Worm (Caenorhabditis elegans): Measurements from ENCODE around the gene srt-39.

Gene srt-39

ce11 chrV:12512773-12513172, 28.1 kb downstream of the srt-39 start, which contains the start of the genes T28H10.2 and lgmn-1 (continued):
- no peak for TF ChIP-seq set-16 (GFP tag; IDR thresholded peaks at IDR 0.05)
- TF ChIP-seq egl-27 (tag; optimal IDR thresholded peaks at IDR 0.05): no peak
- TF ChIP-seq pqm-1 (tag; optimal IDR thresholded peaks at IDR 0.05): peak; percentile 94
- TF ChIP-seq nhr-77 (tag; optimal IDR thresholded peaks at IDR 0.05): peak; percentile 69
- no peak for TF ChIP-seq ceh-20 (GFP tag; IDR thresholded peaks at IDR 0.05)
- TF ChIP-seq ztf-7 (tag; optimal IDR thresholded peaks at IDR 0.05): no peak
- no peak for TF ChIP-seq Y105C5A.15 (GFP tag; IDR thresholded peaks at IDR 0.05)
- peak; percentile 17 for TF ChIP-seq nhr-48 (tag; optimal IDR thresholded peaks at IDR 0.05)
- TF ChIP-seq nhr-102 (tag; optimal IDR thresholded peaks at IDR 0.05): peak; percentile 11
- no peak for TF ChIP-seq jun-1 (tag; optimal IDR thresholded peaks at IDR 0.05)
- TF ChIP-seq lin-39 (tag; optimal IDR thresholded peaks at IDR 0.05): no peak
- no peak for TF ChIP-seq spr-3 (GFP tag; optimal IDR thresholded peaks at IDR 0.05)
- no peak for TF ChIP-seq nhr-6 (tag; optimal IDR thresholded peaks at IDR 0.05)
- no peak for TF ChIP-seq fos-1 (tag; optimal IDR thresholded peaks at IDR 0.05)
- TF ChIP-seq dpl-1 (GFP tag; optimal IDR thresholded peaks at IDR 0.05): no peak
- no peak for TF ChIP-seq lin-13 (GFP tag; optimal IDR thresholded peaks at IDR 0.05)
- TF ChIP-seq mdt-29 (GFP tag; IDR thresholded peaks at IDR 0.05): no peak
- TF ChIP-seq aly-2 (tag; optimal IDR thresholded peaks at IDR 0.05): no peak
- TF ChIP-seq arid-1 (GFP tag; conservative IDR thresholded peaks at IDR 0.05): no peak
- no peak for TF ChIP-seq nhr-11 (tag; optimal IDR thresholded peaks at IDR 0.05)
- no peak for TF ChIP-seq ces-1 (GFP tag; optimal IDR thresholded peaks at IDR 0.05)
- TF ChIP-seq T20F7.1 (GFP tag; optimal IDR thresholded peaks at IDR 0.05): peak; percentile 50
- TF ChIP-seq F26F4.8 (GFP tag; conservative IDR thresholded peaks at IDR 0.05): no peak
- TF ChIP-seq F49E8.2 (tag; optimal IDR thresholded peaks at IDR 0.05; ENCODE audit: borderline replicate concordance): no peak
- no peak for TF ChIP-seq ZK546.5 (tag; optimal IDR thresholded peaks at IDR 0.05)
- TF ChIP-seq D1046.2 (GFP tag; IDR thresholded peaks at IDR 0.05): no peak
- no peak for TF ChIP-seq daf-8 (GFP tag; IDR thresholded peaks at IDR 0.05)
- no peak for TF ChIP-seq mxl-2 (GFP tag; conservative IDR thresholded peaks at IDR 0.05)
- TF ChIP-seq zip-11 (GFP tag; IDR thresholded peaks at IDR 0.05): no peak
- no peak for TF ChIP-seq mdl-1 (tag; optimal IDR thresholded peaks at IDR 0.05)
- TF ChIP-seq lir-3 (tag; optimal IDR thresholded peaks at IDR 0.05): no peak
- TF ChIP-seq unc-39 (tag; optimal IDR thresholded peaks at IDR 0.05): no peak
- no peak for TF ChIP-seq fkh-10 (GFP tag; optimal IDR thresholded peaks at IDR 0.05)
- no peak for TF ChIP-seq unc-62 (GFP tag; optimal IDR thresholded peaks at IDR 0.05 in 1 of 2)
- no peak for TF ChIP-seq unc-62 (tag; optimal IDR thresholded peaks at IDR 0.05)
- TF ChIP-seq ctbp-1 (GFP tag; IDR thresholded peaks at IDR 0.05): no peak
- no peak for TF ChIP-seq mes-2 (tag; optimal IDR thresholded peaks at IDR 0.05; ENCODE audit: poor library complexity, severe bottlenecking)
- no peak for TF ChIP-seq nhr-42 (GFP tag; IDR thresholded peaks at IDR 0.05)
- no peak for TF ChIP-seq aha-1 (tag)
- TF ChIP-seq nhr-237 (tag; optimal IDR thresholded peaks at IDR 0.05): no peak
- TF ChIP-seq nhr-28 (tag; optimal IDR thresholded peaks at IDR 0.05): peak; percentile 91
- no peak for TF ChIP-seq lin-38 (GFP tag; IDR thresholded peaks at IDR 0.05)
- TF ChIP-seq Y5F2A.4 (GFP tag; optimal IDR thresholded peaks at IDR 0.05): no peak
- no peak for TF ChIP-seq rbr-2 (tag; optimal IDR thresholded peaks at IDR 0.05)
- TF ChIP-seq sdz-12 (GFP tag; optimal IDR thresholded peaks at IDR 0.05): no peak
- peak; percentile 78 for TF ChIP-seq dmd-6 (GFP tag; IDR thresholded peaks at IDR 0.05)
- TF ChIP-seq snpc-1.2 (GFP tag; IDR thresholded peaks at IDR 0.05): no peak
- TF ChIP-seq daf-19 (GFP tag; conservative IDR thresholded peaks at IDR 0.05): no peak
- no peak for TF ChIP-seq dmd-8 (GFP tag; IDR thresholded peaks at IDR 0.05)
- TF ChIP-seq Y48G9A.11 (GFP tag; IDR thresholded peaks at IDR 0.05): no peak
- no peak for TF ChIP-seq spr-1 (tag; optimal IDR thresholded peaks at IDR 0.05)
- TF ChIP-seq ama-1 (optimal IDR thresholded peaks at IDR 0.05): no peak
- TF ChIP-seq madf-9 (GFP tag; conservative IDR thresholded peaks at IDR 0.05): no peak
- TF ChIP-seq skn-1 (tag; optimal IDR thresholded peaks at IDR 0.05): no peak
- no peak for TF ChIP-seq daf-12 (tag; optimal IDR thresholded peaks at IDR 0.05)

Measured in whole organism, L4 larva.